Worm (Caenorhabditis elegans) whole organism, L2 larva: ENCODE results near the gene tofu-6.

Experiments used
- C34F6.9 ChIP-seq: fragments of 150-350 bp; optimal IDR thresholded peaks from 2 replicates; lab custom pipeline; 2014; ENCODE audit warnings: missing biosample characterization, missing genetic modification characterization
- F13H6.1 ChIP-seq: sonication (generic microtip); optimal IDR thresholded peaks from 2 replicates; lab custom pipeline; 2016; ENCODE audit warnings: missing genetic modification characterization, missing compliant biosample characterization
- R02D3.7 ChIP-seq: fragments of 150-350 bp; optimal IDR thresholded peaks from 2 replicates; lab custom pipeline; 2014; ENCODE audit warnings: missing biosample characterization, missing genetic modification characterization
- Y55F3AM.14 ChIP-seq: fragments of 200-800 bp; sonication (Bioruptor generic); optimal IDR thresholded peaks from 2 replicates; lab custom pipeline; 2018; ENCODE audit warnings: mild to moderate bottlenecking, missing genetic modification characterization, missing compliant biosample characterization
- ZK546.5 ChIP-seq: sonication (generic microtip); optimal IDR thresholded peaks from 2 replicates; lab custom pipeline; 2017; ENCODE audit warnings: missing biosample characterization, missing genetic modification characterization
- alr-1 ChIP-seq: fragments of 150-350 bp; optimal IDR thresholded peaks from 2 replicates; lab custom pipeline; 2014; ENCODE audit warnings: missing biosample characterization, missing genetic modification characterization
- ama-1 ChIP-seq: fragments of 150-350 bp; optimal IDR thresholded peaks from 2 replicates; lab custom pipeline; 2018; ENCODE audit warnings: inconsistent platforms
- blmp-1 ChIP-seq: sonication (generic microtip); optimal IDR thresholded peaks from 2 replicates; lab custom pipeline; 2017; ENCODE audit warnings: missing genetic modification characterization, mild to moderate bottlenecking, missing compliant biosample characterization, antibody characterized with exemption, moderate library complexity; ENCODE audit not compliant: insufficient read depth
- crh-2 ChIP-seq: sonication (generic microtip); optimal IDR thresholded peaks from 2 replicates; lab custom pipeline; 2017; ENCODE audit warnings: missing biosample characterization, missing genetic modification characterization
- dmd-4 ChIP-seq: sonication (generic microtip); optimal IDR thresholded peaks from 2 replicates; lab custom pipeline; 2017; ENCODE audit warnings: missing biosample characterization, missing genetic modification characterization
- egl-27 ChIP-seq: sonication (generic microtip); optimal IDR thresholded peaks from 3 replicates; lab custom pipeline; 2017; ENCODE audit warnings: missing biosample characterization, missing genetic modification reagents, missing genetic modification characterization
- elt-3 ChIP-seq: sonication (generic microtip); optimal IDR thresholded peaks from 2 replicates; lab custom pipeline; 2017; ENCODE audit warnings: missing biosample characterization, missing genetic modification characterization
- fos-1 ChIP-seq: fragments of 150-350 bp; optimal IDR thresholded peaks from 2 replicates; lab custom pipeline; 2014; ENCODE audit warnings: missing biosample characterization, missing genetic modification characterization
- gmeb-1 ChIP-seq: fragments of 150-350 bp; optimal IDR thresholded peaks from 2 replicates; lab custom pipeline; 2014; ENCODE audit warnings: missing biosample characterization, missing genetic modification characterization
- lin-39 ChIP-seq: fragments of 150-350 bp; optimal IDR thresholded peaks from 2 replicates; lab custom pipeline; 2014; ENCODE audit warnings: missing biosample characterization, missing genetic modification reagents, missing genetic modification characterization
- lsy-2 ChIP-seq, 2 experiments: fragments of 150-350 bp in 1 of 2; sonication (generic microtip) in 1 of 2; optimal IDR thresholded peaks; 2 replicates each; lab custom pipeline; 2014 to 2017; ENCODE audit warnings: missing biosample characterization in 2 of 2, missing genetic modification characterization in 2 of 2
- mbf-1 ChIP-seq: sonication (generic microtip); optimal IDR thresholded peaks from 2 replicates; lab custom pipeline; 2017; ENCODE audit warnings: missing biosample characterization, missing genetic modification characterization
- mdl-1 ChIP-seq, 2 experiments: fragments of 150-350 bp in 1 of 2; sonication (generic microtip) in 1 of 2; optimal IDR thresholded peaks; 2 replicates each; lab custom pipeline; 2017; ENCODE audit warnings: missing biosample characterization in 2 of 2, missing genetic modification characterization in 2 of 2
- nhr-10 ChIP-seq: sonication (generic microtip); optimal IDR thresholded peaks from 2 replicates; lab custom pipeline; 2017; ENCODE audit warnings: missing biosample characterization, missing genetic modification characterization
- nhr-11 ChIP-seq: fragments of 150-350 bp; optimal IDR thresholded peaks from 2 replicates; lab custom pipeline; 2014; ENCODE audit warnings: missing biosample characterization, missing genetic modification characterization
- nhr-12 ChIP-seq: fragments of 150-350 bp; optimal IDR thresholded peaks from 2 replicates; lab custom pipeline; 2014; ENCODE audit warnings: missing biosample characterization, missing genetic modification characterization
- nhr-129 ChIP-seq: fragments of 150-350 bp; optimal IDR thresholded peaks from 2 replicates; lab custom pipeline; 2014; ENCODE audit warnings: missing biosample characterization, missing genetic modification characterization
- nhr-21 ChIP-seq: fragments of 150-350 bp; optimal IDR thresholded peaks from 2 replicates; lab custom pipeline; 2014; ENCODE audit warnings: missing biosample characterization, missing genetic modification characterization
- nhr-237 ChIP-seq: fragments of 150-350 bp; optimal IDR thresholded peaks from 2 replicates; lab custom pipeline; 2014; ENCODE audit warnings: missing biosample characterization, missing genetic modification characterization
- nhr-25 ChIP-seq: fragments of 150-350 bp; sonication (generic microtip); optimal IDR thresholded peaks from 3 replicates; lab custom pipeline; 2014; ENCODE audit warnings: missing biosample characterization, missing genetic modification characterization
- peb-1 ChIP-seq: fragments of 150-350 bp; optimal IDR thresholded peaks from 2 replicates; lab custom pipeline; 2014; ENCODE audit warnings: missing biosample characterization, missing genetic modification characterization
- sem-4 ChIP-seq: fragments of 150-350 bp; optimal IDR thresholded peaks from 2 replicates; lab custom pipeline; 2014; ENCODE audit warnings: missing biosample characterization, missing genetic modification reagents, missing genetic modification characterization
- skn-1 ChIP-seq: sonication (generic microtip); optimal IDR thresholded peaks from 2 replicates; lab custom pipeline; 2017; ENCODE audit warnings: missing biosample characterization, missing genetic modification characterization
- sma-3 ChIP-seq: sonication (generic microtip); optimal IDR thresholded peaks from 2 replicates; lab custom pipeline; 2016; ENCODE audit warnings: missing genetic modification reagents, missing genetic modification characterization, missing compliant biosample characterization
- sma-9 ChIP-seq, 2 experiments: fragments of 150-350 bp in 1 of 2; sonication (generic microtip) in 1 of 2; optimal IDR thresholded peaks; 2 replicates each; lab custom pipeline; 2014 to 2016; ENCODE audit warnings: missing genetic modification characterization in 2 of 2, mild to moderate bottlenecking in 1 of 2, missing biosample characterization in 1 of 2, missing compliant biosample characterization in 1 of 2, missing genetic modification reagents in 1 of 2, moderate library complexity in 1 of 2
- snpc-4 ChIP-seq: fragments of 150-350 bp; optimal IDR thresholded peaks from 2 replicates; lab custom pipeline; 2014; ENCODE audit warnings: missing biosample characterization, missing genetic modification characterization
- unc-39 ChIP-seq: fragments of 150-350 bp; optimal IDR thresholded peaks from 2 replicates; lab custom pipeline; 2014; ENCODE audit warnings: missing biosample characterization, missing genetic modification characterization
- unc-55 ChIP-seq: fragments of 150-350 bp; sonication (generic microtip); optimal IDR thresholded peaks from 3 replicates; lab custom pipeline; 2014; ENCODE audit warnings: missing biosample characterization, missing genetic modification reagents, missing genetic modification characterization
- unc-62 ChIP-seq: fragments of 150-350 bp; optimal IDR thresholded peaks from 2 replicates; lab custom pipeline; 2014; ENCODE audit warnings: missing biosample characterization, missing genetic modification reagents, missing genetic modification characterization
- ztf-11 ChIP-seq: sonication (generic microtip); optimal IDR thresholded peaks from 2 replicates; lab custom pipeline; 2017; ENCODE audit warnings: missing biosample characterization, missing genetic modification characterization
- ztf-4 ChIP-seq: fragments of 150-350 bp; optimal IDR thresholded peaks from 2 replicates; lab custom pipeline; 2014; ENCODE audit warnings: missing biosample characterization, missing genetic modification characterization

Gene tofu-6

DNA sequence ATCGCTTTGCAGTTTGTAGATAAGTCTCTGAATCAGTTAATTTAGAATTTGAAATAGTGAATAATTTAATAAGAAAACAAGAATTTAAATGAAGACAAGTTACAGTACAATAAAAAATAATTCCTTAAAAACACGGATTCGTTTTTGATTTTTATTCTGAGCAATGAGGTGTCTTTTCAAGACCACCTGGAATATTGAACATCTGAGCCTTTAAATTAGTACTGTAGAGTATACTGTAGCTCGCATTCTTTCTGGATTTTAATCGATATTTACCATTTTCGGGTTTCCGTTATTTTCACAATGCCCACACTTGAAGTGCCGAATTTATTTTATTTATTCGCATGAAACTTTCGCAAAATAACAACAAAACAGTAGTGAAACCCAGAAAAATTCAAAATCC, 2.8 kb downstream of the tofu-6 start, which contains the start of gene F07F6.7:
F07F6.7 (minus strand) TSS at position 27 of the 400 bp plus-strand sequence.
- TF ChIP-seq unc-55 (GFP tag; lab: Kevin White, UChicago) (no peak), R02D3.7 (tag; lab: Kevin White, UChicago) (no peak), nhr-25 (peak; percentile 13), lsy-2 (tag; optimal IDR thresholded peaks at IDR 0.05; lab: Kevin White, UChicago) (peak in 1 of 2 experiments; percentile 33), nhr-10 (tag; lab: Kevin White, UChicago) (no peak), elt-3 (tag; lab: Kevin White, UChicago) (no peak), egl-27 (tag; lab: Kevin White, UChicago) (no peak), ztf-4 (tag; lab: Kevin White, UChicago) (peak; percentile 12), ama-1 (no peak), sem-4 (tag; lab: Kevin White, UChicago) (peak; percentile 7), sma-3 (no peak)

DNA sequence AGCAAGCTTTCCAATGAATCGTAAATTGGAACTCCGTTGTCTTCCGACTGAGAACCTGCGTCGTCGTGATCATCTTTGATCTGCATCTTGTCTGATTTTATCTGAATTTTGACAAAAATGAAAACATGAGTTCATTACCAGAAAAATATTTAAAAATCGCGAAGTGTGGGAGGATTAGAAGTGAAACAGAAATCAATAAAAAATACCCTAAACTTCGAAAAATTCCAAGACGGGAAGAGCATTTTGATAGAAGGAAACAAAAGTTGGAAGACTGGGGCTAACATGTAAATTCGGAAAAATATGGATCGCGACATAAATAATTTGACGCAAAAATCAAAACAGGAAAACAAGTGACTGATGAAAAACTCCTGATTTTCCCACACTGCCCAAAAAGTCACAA, 4.6 kb downstream of the tofu-6 start, which contains the start of gene F07F6.8:
F07F6.8 (minus strand) TSS at position 101 of the 400 bp plus-strand sequence.
- TF ChIP-seq gmeb-1 (no peak), unc-62 (GFP tag; lab: Kevin White, UChicago) (no peak), nhr-237 (tag; lab: Kevin White, UChicago) (no peak), sma-9 (GFP tag; optimal IDR thresholded peaks at IDR 0.05; lab: Kevin White, UChicago) (no peak), sma-9 (tag; optimal IDR thresholded peaks at IDR 0.05; lab: Kevin White, UChicago) (no peak), unc-39 (tag; lab: Kevin White, UChicago) (no peak), blmp-1 (tag; lab: Kevin White, UChicago) (no peak), F13H6.1 (tag; lab: Kevin White, UChicago) (no peak), snpc-4 (no peak), R02D3.7 (tag; lab: Kevin White, UChicago) (no peak), ZK546.5 (tag; lab: Kevin White, UChicago) (no peak), sem-4 (tag; lab: Kevin White, UChicago) (no peak), nhr-129 (tag; lab: Kevin White, UChicago) (no peak)

DNA sequence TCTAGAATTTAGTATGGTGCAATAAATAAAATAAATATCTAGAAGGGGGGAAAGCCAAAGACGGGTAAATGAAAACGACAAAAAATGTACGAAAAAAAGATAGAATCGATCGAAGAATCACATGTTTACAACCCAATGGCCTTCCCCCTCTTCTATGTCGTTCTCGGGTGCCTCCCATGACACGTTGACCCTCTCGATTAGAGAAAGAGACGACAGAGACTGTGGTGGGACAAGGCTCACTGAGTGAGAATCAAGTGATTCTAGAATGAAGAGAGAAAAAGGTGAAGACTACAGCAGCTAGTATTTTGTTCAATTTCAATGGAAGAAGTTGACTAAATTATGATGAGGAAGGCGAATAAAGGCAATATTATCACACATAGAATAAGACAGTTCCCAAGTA, 5.0 kb downstream of the tofu-6 start:
- TF ChIP-seq sem-4 (tag; lab: Kevin White, UChicago) = no peak
- no peak for TF ChIP-seq ztf-4 (tag; lab: Kevin White, UChicago)
- peak; percentile 63 for TF ChIP-seq fos-1 (tag; lab: Kevin White, UChicago)
- TF ChIP-seq lin-39 (tag; lab: Kevin White, UChicago) = no peak
- no peak for TF ChIP-seq Y55F3AM.14 (GFP tag; lab: Kevin White, UChicago)
- TF ChIP-seq F13H6.1 (tag; lab: Kevin White, UChicago) = peak; percentile 38
- TF ChIP-seq nhr-237 (tag; lab: Kevin White, UChicago) = no peak
- TF ChIP-seq C34F6.9 = peak; percentile 79
- TF ChIP-seq mdl-1 (tag; optimal IDR thresholded peaks at IDR 0.05; lab: Kevin White, UChicago) = no peak
- peak; percentile 92 for TF ChIP-seq nhr-129 (tag; lab: Kevin White, UChicago)
- peak in 1 of 2 experiments; percentile 71 for TF ChIP-seq lsy-2 (tag; optimal IDR thresholded peaks at IDR 0.05; lab: Kevin White, UChicago)
- no peak for TF ChIP-seq nhr-11
- TF ChIP-seq skn-1 = no peak
- no peak for TF ChIP-seq nhr-12 (tag; lab: Kevin White, UChicago)
- TF ChIP-seq nhr-25 = peak; percentile 69
- peak; percentile 27 for TF ChIP-seq sma-9 (GFP tag; optimal IDR thresholded peaks at IDR 0.05; lab: Kevin White, UChicago)
- no peak for TF ChIP-seq sma-9 (tag; optimal IDR thresholded peaks at IDR 0.05; lab: Kevin White, UChicago)
- TF ChIP-seq crh-2 (tag; lab: Kevin White, UChicago) = peak; percentile 76
- TF ChIP-seq ama-1 = peak; percentile 28

DNA sequence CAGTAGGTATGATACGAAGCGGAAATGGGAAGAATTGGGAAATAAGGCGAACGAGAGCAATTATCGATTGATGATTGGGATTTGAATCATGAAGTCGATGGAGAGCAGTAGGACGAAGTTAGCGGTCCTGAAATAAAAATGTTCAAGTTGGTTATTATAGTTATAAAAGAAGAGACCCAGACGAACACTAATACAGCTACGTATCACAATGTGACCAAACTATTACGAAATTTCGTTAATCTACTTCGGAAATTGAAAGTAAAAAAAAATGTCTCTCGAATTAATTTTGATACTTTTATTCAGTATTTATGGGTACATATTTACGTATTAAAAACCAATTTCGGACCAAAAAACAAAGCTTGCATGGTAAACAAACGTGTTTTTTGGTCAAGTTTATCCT, 5.4 kb downstream of the tofu-6 start:
- no peak for TF ChIP-seq mbf-1
- TF ChIP-seq peb-1 (tag; lab: Kevin White, UChicago) = no peak
- TF ChIP-seq sem-4 (tag; lab: Kevin White, UChicago) = no peak
- TF ChIP-seq nhr-21 (tag; lab: Kevin White, UChicago) = no peak
- TF ChIP-seq dmd-4 (tag; lab: Kevin White, UChicago) = no peak
- TF ChIP-seq fos-1 (tag; lab: Kevin White, UChicago) = no peak
- no peak for TF ChIP-seq ztf-11 (tag; lab: Kevin White, UChicago)
- TF ChIP-seq alr-1 = no peak
- TF ChIP-seq lsy-2 (tag; optimal IDR thresholded peaks at IDR 0.05; lab: Kevin White, UChicago) = no peak
- no peak for TF ChIP-seq ZK546.5 (tag; lab: Kevin White, UChicago)
- no peak for TF ChIP-seq nhr-25
